Worm (Caenorhabditis elegans) whole organism, young adult: ENCODE measurements around the gene F53C3.1.

ENCODE experiments used
- C06A6.2 ChIP-seq: fragments of 200-800 bp; sonication (Bioruptor generic); conservative IDR thresholded peaks from 2 replicates; pipeline ENCODE4 v1.3.6; 2022; ENCODE audit warnings: missing genetic modification characterization, missing compliant biosample characterization
- D2030.7 ChIP-seq: fragments of 200-800 bp; sonication (Bioruptor generic); IDR thresholded peaks from 2 replicates; pipeline ENCODE4 v1.3.6; 2022; ENCODE audit warnings: missing genetic modification reagents, missing genetic modification characterization, missing compliant biosample characterization
- F10E7.11 ChIP-seq: sonication (generic microtip); optimal IDR thresholded peaks from 2 replicates; lab custom pipeline; 2017; ENCODE audit warnings: mild to moderate bottlenecking, missing genetic modification characterization, moderate library complexity, missing compliant biosample characterization
- F22D6.2 ChIP-seq: sonication (generic microtip); optimal IDR thresholded peaks from 2 replicates; lab custom pipeline; 2016; ENCODE audit warnings: mild to moderate bottlenecking, missing genetic modification characterization, missing compliant biosample characterization
- F23B12.7 ChIP-seq: sonication (generic microtip); optimal IDR thresholded peaks from 2 replicates; lab custom pipeline; 2017; ENCODE audit warnings: missing genetic modification characterization, mild to moderate bottlenecking, missing compliant biosample characterization, antibody characterized with exemption, moderate library complexity; ENCODE audit not compliant: insufficient read depth
- F39B2.1 ChIP-seq: fragments of 200-800 bp; sonication (Bioruptor generic); IDR thresholded peaks from 2 replicates; pipeline ENCODE4 v1.3.6; 2022; ENCODE audit warnings: missing genetic modification reagents, missing genetic modification characterization, missing compliant biosample characterization
- F49E8.2 ChIP-seq: sonication (generic microtip); optimal IDR thresholded peaks from 3 replicates; lab custom pipeline; 2017; ENCODE audit warnings: missing genetic modification characterization, mild to moderate bottlenecking, missing compliant biosample characterization, antibody characterized with exemption, moderate library complexity; ENCODE audit not compliant: insufficient read depth
- F57C9.4 ChIP-seq: sonication (generic microtip); optimal IDR thresholded peaks from 2 replicates; lab custom pipeline; 2017; ENCODE audit warnings: mild to moderate bottlenecking, missing genetic modification characterization, missing compliant biosample characterization
- T26A5.8 ChIP-seq: sonication (generic microtip); optimal IDR thresholded peaks from 2 replicates; lab custom pipeline; 2016; ENCODE audit warnings: missing genetic modification characterization, missing compliant biosample characterization
- Y56A3A.18 ChIP-seq: fragments of 200-800 bp; sonication (Bioruptor generic); IDR thresholded peaks from 2 replicates; pipeline ENCODE4 v1.3.6; 2022; ENCODE audit warnings: missing genetic modification reagents, missing genetic modification characterization, missing compliant biosample characterization
- Y79H2A.3 ChIP-seq: fragments of 200-800 bp; sonication (Bioruptor generic); conservative IDR thresholded peaks from 2 replicates; pipeline ENCODE4 v1.3.6; 2022; ENCODE audit warnings: missing genetic modification reagents, missing genetic modification characterization, missing compliant biosample characterization
- Y95B8A.8 ChIP-seq: fragments of 200-800 bp; sonication (Bioruptor generic); IDR thresholded peaks from 2 replicates; pipeline ENCODE4 v1.3.6; 2022; ENCODE audit warnings: missing genetic modification reagents, missing genetic modification characterization, missing compliant biosample characterization
- athp-1 ChIP-seq: sonication (generic microtip); optimal IDR thresholded peaks from 2 replicates; lab custom pipeline; 2017; ENCODE audit warnings: mild to moderate bottlenecking, missing genetic modification characterization, missing compliant biosample characterization
- bed-2 ChIP-seq: fragments of 200-800 bp; sonication (Bioruptor generic); IDR thresholded peaks from 2 replicates; pipeline ENCODE4 v1.3.6; 2022; ENCODE audit warnings: missing genetic modification reagents, missing genetic modification characterization, missing compliant biosample characterization
- cebp-2 ChIP-seq: fragments of 200-800 bp; sonication (Bioruptor generic); IDR thresholded peaks from 2 replicates; pipeline ENCODE4 v1.3.6; 2022; ENCODE audit warnings: missing genetic modification characterization, missing compliant biosample characterization
- ceh-27 ChIP-seq: fragments of 200-800 bp; sonication (Bioruptor generic); optimal IDR thresholded peaks from 2 replicates; lab custom pipeline; 2018; ENCODE audit warnings: mild to moderate bottlenecking, missing genetic modification characterization, moderate library complexity, missing compliant biosample characterization
- die-1 ChIP-seq: sonication (generic microtip); optimal IDR thresholded peaks from 2 replicates; lab custom pipeline; 2016; ENCODE audit warnings: missing genotype, mild to moderate bottlenecking, missing genetic modification characterization, missing compliant biosample characterization
- dpl-1 ChIP-seq: fragments of 150-350 bp; optimal IDR thresholded peaks from 2 replicates; lab custom pipeline; 2014; ENCODE audit warnings: missing biosample characterization, missing genetic modification reagents, missing genetic modification characterization
- egl-18 ChIP-seq: fragments of 200-800 bp; sonication (Bioruptor generic); IDR thresholded peaks from 2 replicates; pipeline ENCODE4 v1.3.6; 2022; ENCODE audit warnings: missing genetic modification reagents, missing genetic modification characterization, missing compliant biosample characterization
- egl-44 ChIP-seq: fragments of 200-800 bp; sonication (Bioruptor generic); IDR thresholded peaks from 2 replicates; pipeline ENCODE4 v1.3.6; 2022; ENCODE audit warnings: missing genetic modification reagents, missing genetic modification characterization, missing compliant biosample characterization
- hlh-12 ChIP-seq: sonication (generic microtip); optimal IDR thresholded peaks from 2 replicates; lab custom pipeline; 2016; ENCODE audit warnings: missing genetic modification characterization, missing compliant biosample characterization
- hlh-26 ChIP-seq: fragments of 200-800 bp; sonication (Bioruptor generic); conservative IDR thresholded peaks from 2 replicates; pipeline ENCODE4 v1.3.6; 2022; ENCODE audit warnings: missing genetic modification reagents, missing genetic modification characterization, missing compliant biosample characterization
- lin-26 ChIP-seq: fragments of 200-800 bp; sonication (Bioruptor generic); IDR thresholded peaks from 2 replicates; pipeline ENCODE4 v1.3.6; 2022; ENCODE audit warnings: missing genetic modification reagents, missing genetic modification characterization, missing compliant biosample characterization
- lsl-1 ChIP-seq: fragments of 200-800 bp; sonication (Bioruptor generic); optimal IDR thresholded peaks from 2 replicates; lab custom pipeline; 2018; ENCODE audit warnings: mild to moderate bottlenecking, missing genetic modification characterization, moderate library complexity, missing compliant biosample characterization
- madf-10 ChIP-seq: sonication (generic microtip); optimal IDR thresholded peaks from 2 replicates; lab custom pipeline; 2016; ENCODE audit warnings: mild to moderate bottlenecking, missing genetic modification characterization, missing compliant biosample characterization
- madf-6 ChIP-seq: fragments of 200-800 bp; sonication (Bioruptor generic); IDR thresholded peaks from 2 replicates; pipeline ENCODE4 v1.3.6; 2022; ENCODE audit warnings: missing genetic modification reagents, missing genetic modification characterization, missing compliant biosample characterization
- mcd-1 ChIP-seq: fragments of 200-800 bp; sonication (Bioruptor generic); IDR thresholded peaks from 2 replicates; pipeline ENCODE4 v1.3.6; 2022; ENCODE audit warnings: missing genetic modification reagents, missing genetic modification characterization, missing compliant biosample characterization
- mel-28 ChIP-seq: sonication (generic microtip); optimal IDR thresholded peaks from 2 replicates; lab custom pipeline; 2016; ENCODE audit warnings: borderline replicate concordance, mild to moderate bottlenecking, missing genetic modification characterization, missing compliant biosample characterization
- nfya-1 ChIP-seq: sonication (generic microtip); optimal IDR thresholded peaks from 2 replicates; lab custom pipeline; 2017; ENCODE audit warnings: antibody characterized with exemption, missing compliant biosample characterization, missing genetic modification characterization, borderline replicate concordance; ENCODE audit not compliant: insufficient read depth
- nhr-27 ChIP-seq: fragments of 200-800 bp; sonication (Bioruptor generic); optimal IDR thresholded peaks from 2 replicates; lab custom pipeline; 2018; ENCODE audit warnings: mild to moderate bottlenecking, missing genetic modification characterization, moderate library complexity, missing compliant biosample characterization
- pha-4 ChIP-seq: fragments of 150-350 bp; sonication (generic microtip); optimal IDR thresholded peaks from 2 replicates; lab custom pipeline; 2014; ENCODE audit warnings: missing biosample characterization, missing genetic modification reagents, missing genetic modification characterization
- rcor-1 ChIP-seq: fragments of 200-800 bp; sonication (Bioruptor generic); IDR thresholded peaks from 2 replicates; pipeline ENCODE4 v1.3.6; 2022; ENCODE audit warnings: missing genetic modification reagents, missing genetic modification characterization, missing compliant biosample characterization
- rec-8 ChIP-seq, 2 experiments: sonication (generic microtip); optimal IDR thresholded peaks; 2 replicates each; lab custom pipeline; 2016; ENCODE audit warnings: mild to moderate bottlenecking in 2 of 2, missing genetic modification characterization in 2 of 2, missing genetic modification reagents in 2 of 2, missing genotype in 2 of 2, missing biosample characterization in 1 of 2, missing compliant biosample characterization in 1 of 2, moderate library complexity in 1 of 2
- sdz-38 ChIP-seq: sonication (generic microtip); optimal IDR thresholded peaks from 2 replicates; lab custom pipeline; 2016; ENCODE audit warnings: missing genotype, missing genetic modification characterization, missing compliant biosample characterization
- sea-2 ChIP-seq: fragments of 200-800 bp; sonication (Bioruptor generic); IDR thresholded peaks from 2 replicates; pipeline ENCODE4 v1.3.6; 2022; ENCODE audit warnings: missing genetic modification characterization, missing compliant biosample characterization
- snpc-3.4 ChIP-seq: sonication (generic microtip); optimal IDR thresholded peaks from 2 replicates; lab custom pipeline; 2017; ENCODE audit warnings: missing genetic modification characterization, mild to moderate bottlenecking, missing compliant biosample characterization, antibody characterized with exemption, moderate library complexity, missing genotype, missing genetic modification reagents
- tbx-9 ChIP-seq: sonication (generic microtip); optimal IDR thresholded peaks from 2 replicates; lab custom pipeline; 2016; ENCODE audit warnings: borderline replicate concordance, missing genetic modification characterization, inconsistent platforms, missing compliant biosample characterization
- zim-3 ChIP-seq: sonication (generic microtip); optimal IDR thresholded peaks from 2 replicates; lab custom pipeline; 2017; ENCODE audit warnings: mild to moderate bottlenecking, missing genetic modification characterization, moderate library complexity, missing compliant biosample characterization
- ztf-26 ChIP-seq: sonication (generic microtip); optimal IDR thresholded peaks from 2 replicates; lab custom pipeline; 2017; ENCODE audit warnings: missing genetic modification characterization, missing compliant biosample characterization

F53C3.1 gene

ce11 chrII:3891124-3891523 lies 20.7 kb upstream of the F53C3.1 start, which contains the start of gene F53C3.8:
TSS of gene F53C3.8 (plus strand) at chrII:3891424.
- TF ChIP-seq snpc-3.4 (no peak), lin-26 (no peak), T26A5.8 (tag; lab: Kevin White, UChicago) (no peak), sea-2 (GFP tag; lab: Robert Waterston, UW) (no peak), ceh-27 (no peak), die-1 (no peak), F23B12.7 (tag; lab: Kevin White, UChicago) (no peak), hlh-26 (no peak), egl-18 (GFP tag; lab: Robert Waterston, UW) (no peak), rec-8 (tag; optimal IDR thresholded peaks at IDR 0.05; lab: Kevin White, UChicago) (no peak), athp-1 (no peak), zim-3 (no peak), bed-2 (GFP tag; lab: Robert Waterston, UW) (no peak), F10E7.11 (tag; lab: Kevin White, UChicago) (no peak), nhr-27 (tag; lab: Kevin White, UChicago) (no peak)

- no peak for TF ChIP-seq pha-4 (tag; lab: Kevin White, UChicago)
- TF ChIP-seq F22D6.2 (tag; lab: Kevin White, UChicago) = no peak
- TF ChIP-seq tbx-9 (tag; lab: Kevin White, UChicago) = no peak
- TF ChIP-seq lsl-1 = no peak
- no peak for TF ChIP-seq rec-8 (tag; optimal IDR thresholded peaks at IDR 0.05; lab: Kevin White, UChicago)
- no peak for TF ChIP-seq cebp-2
- TF ChIP-seq madf-6 (GFP tag; lab: Robert Waterston, UW) = no peak
- TF ChIP-seq rcor-1 (GFP tag; lab: Robert Waterston, UW) = no peak
- TF ChIP-seq madf-10 = no peak
- no peak for TF ChIP-seq F49E8.2
- TF ChIP-seq mcd-1 = no peak
- no peak for TF ChIP-seq C06A6.2 (GFP tag; lab: Robert Waterston, UW)
- no peak for TF ChIP-seq mel-28
- no peak for TF ChIP-seq Y56A3A.18
- TF ChIP-seq egl-44 (GFP tag; lab: Robert Waterston, UW) = no peak
- TF ChIP-seq hlh-12 = no peak
- no peak for TF ChIP-seq F10E7.11 (tag; lab: Kevin White, UChicago)
- no peak for TF ChIP-seq sdz-38
- no peak for TF ChIP-seq ztf-26 (tag; lab: Kevin White, UChicago)
Measured at ce11 chrII:3893911-3894310, 17.9 kb upstream of the F53C3.1 start.

- TF ChIP-seq hlh-12 (no peak), D2030.7 (GFP tag; lab: Robert Waterston, UW) (no peak), Y95B8A.8 (GFP tag; lab: Robert Waterston, UW) (no peak), F57C9.4 (tag; lab: Kevin White, UChicago) (no peak), F39B2.1 (GFP tag; lab: Robert Waterston, UW) (no peak), dpl-1 (no peak), nfya-1 (tag; lab: Kevin White, UChicago) (no peak), Y79H2A.3 (no peak)
Measured at ce11 chrII:3894755-3895154, 17.1 kb upstream of the F53C3.1 start, which contains the start of gene F53C3.7. TSS of gene F53C3.7 (plus strand) at chrII:3895055.
